Worm (Caenorhabditis elegans) whole organism, young adult: ENCODE data around the gene prdx-2.

Source experiments
- C17E4.6 ChIP-seq: fragments of 200-800 bp; sonication (Bioruptor generic); IDR thresholded peaks from 2 replicates; pipeline ENCODE4 v1.3.6; 2022; ENCODE audit warnings: missing genetic modification reagents, missing genetic modification characterization, missing compliant biosample characterization
- F22D6.2 ChIP-seq: sonication (generic microtip); optimal IDR thresholded peaks from 2 replicates; lab custom pipeline; 2016; ENCODE audit warnings: mild to moderate bottlenecking, missing genetic modification characterization, missing compliant biosample characterization
- F23B12.7 ChIP-seq: sonication (generic microtip); optimal IDR thresholded peaks from 2 replicates; lab custom pipeline; 2017; ENCODE audit warnings: missing genetic modification characterization, mild to moderate bottlenecking, missing compliant biosample characterization, antibody characterized with exemption, moderate library complexity; ENCODE audit not compliant: insufficient read depth
- F33H1.4 ChIP-seq: fragments of 200-800 bp; sonication (Bioruptor generic); IDR thresholded peaks from 2 replicates; pipeline ENCODE4 v1.3.6; 2022; ENCODE audit warnings: missing genetic modification reagents, missing genetic modification characterization, missing compliant biosample characterization
- F39B2.1 ChIP-seq: fragments of 200-800 bp; sonication (Bioruptor generic); IDR thresholded peaks from 2 replicates; pipeline ENCODE4 v1.3.6; 2022; ENCODE audit warnings: missing genetic modification reagents, missing genetic modification characterization, missing compliant biosample characterization
- F49E8.2 ChIP-seq: sonication (generic microtip); optimal IDR thresholded peaks from 3 replicates; lab custom pipeline; 2017; ENCODE audit warnings: missing genetic modification characterization, mild to moderate bottlenecking, missing compliant biosample characterization, antibody characterized with exemption, moderate library complexity; ENCODE audit not compliant: insufficient read depth
- F52B5.7 ChIP-seq: sonication (generic microtip); optimal IDR thresholded peaks from 2 replicates; lab custom pipeline; 2016; ENCODE audit warnings: mild to moderate bottlenecking, missing genetic modification characterization, missing compliant biosample characterization
- F55B11.4 ChIP-seq: sonication (generic microtip); optimal IDR thresholded peaks from 2 replicates; lab custom pipeline; 2016; ENCODE audit warnings: missing compliant biosample characterization, missing genetic modification characterization, borderline replicate concordance; ENCODE audit not compliant: insufficient read depth
- F57A8.1 ChIP-seq: fragments of 200-800 bp; sonication (Bioruptor generic); optimal IDR thresholded peaks from 2 replicates; lab custom pipeline; 2018; ENCODE audit warnings: mild to moderate bottlenecking, missing genetic modification characterization, moderate library complexity, missing compliant biosample characterization
- K12H6.12 ChIP-seq: fragments of 200-800 bp; sonication (Bioruptor generic); optimal IDR thresholded peaks from 2 replicates; lab custom pipeline; 2018; ENCODE audit warnings: mild to moderate bottlenecking, missing genetic modification characterization, missing compliant biosample characterization
- T26A5.8 ChIP-seq: sonication (generic microtip); optimal IDR thresholded peaks from 2 replicates; lab custom pipeline; 2016; ENCODE audit warnings: missing genetic modification characterization, missing compliant biosample characterization
- Y53F4B.3 ChIP-seq: fragments of 200-800 bp; sonication (Bioruptor generic); IDR thresholded peaks from 2 replicates; pipeline ENCODE4 v1.3.6; 2022; ENCODE audit warnings: missing genetic modification reagents, missing genetic modification characterization, missing compliant biosample characterization
- Y53G8AR.9 ChIP-seq: fragments of 200-800 bp; sonication (Bioruptor generic); conservative IDR thresholded peaks from 2 replicates; pipeline ENCODE4 v1.3.6; 2022; ENCODE audit warnings: missing genetic modification reagents, missing genetic modification characterization, missing compliant biosample characterization
- Y56A3A.18 ChIP-seq: fragments of 200-800 bp; sonication (Bioruptor generic); IDR thresholded peaks from 2 replicates; pipeline ENCODE4 v1.3.6; 2022; ENCODE audit warnings: missing genetic modification reagents, missing genetic modification characterization, missing compliant biosample characterization
- Y79H2A.3 ChIP-seq: fragments of 200-800 bp; sonication (Bioruptor generic); conservative IDR thresholded peaks from 2 replicates; pipeline ENCODE4 v1.3.6; 2022; ENCODE audit warnings: missing genetic modification reagents, missing genetic modification characterization, missing compliant biosample characterization
- ZK185.1 ChIP-seq: sonication (generic microtip); optimal IDR thresholded peaks from 2 replicates; lab custom pipeline; 2016; ENCODE audit warnings: mild to moderate bottlenecking, missing genetic modification characterization, missing compliant biosample characterization; ENCODE audit not compliant: poor library complexity, severe bottlenecking
- aptf-3 ChIP-seq: fragments of 200-800 bp; sonication (Bioruptor generic); IDR thresholded peaks from 2 replicates; pipeline ENCODE4 v1.3.6; 2022; ENCODE audit warnings: missing genetic modification characterization, missing compliant biosample characterization
- athp-1 ChIP-seq: sonication (generic microtip); optimal IDR thresholded peaks from 2 replicates; lab custom pipeline; 2017; ENCODE audit warnings: mild to moderate bottlenecking, missing genetic modification characterization, missing compliant biosample characterization
- attf-5 ChIP-seq: fragments of 200-800 bp; sonication (Bioruptor generic); optimal IDR thresholded peaks from 2 replicates; lab custom pipeline; 2018; ENCODE audit warnings: mild to moderate bottlenecking, missing genetic modification characterization, missing compliant biosample characterization
- attf-6 ChIP-seq: fragments of 200-800 bp; sonication (Bioruptor generic); IDR thresholded peaks from 2 replicates; pipeline ENCODE4 v1.3.6; 2022; ENCODE audit warnings: missing genetic modification reagents, missing genetic modification characterization, missing compliant biosample characterization
- ceh-58 ChIP-seq: fragments of 200-800 bp; sonication (Bioruptor generic); IDR thresholded peaks from 2 replicates; pipeline ENCODE4 v1.3.6; 2022; ENCODE audit warnings: missing genetic modification characterization, missing compliant biosample characterization
- dpff-1 ChIP-seq: sonication (generic microtip); optimal IDR thresholded peaks from 2 replicates; lab custom pipeline; 2017; ENCODE audit warnings: mild to moderate bottlenecking, missing genetic modification characterization, missing compliant biosample characterization
- egrh-3 ChIP-seq: fragments of 200-800 bp; sonication (Bioruptor generic); IDR thresholded peaks from 2 replicates; pipeline ENCODE4 v1.3.6; 2022; ENCODE audit warnings: missing genetic modification reagents, missing genetic modification characterization, missing compliant biosample characterization
- hrde-1 ChIP-seq: sonication (generic microtip); optimal IDR thresholded peaks from 2 replicates; lab custom pipeline; 2016; ENCODE audit warnings: missing genetic modification characterization, mild to moderate bottlenecking, missing compliant biosample characterization, moderate library complexity, missing genotype, missing genetic modification reagents, borderline replicate concordance
- hsf-1 ChIP-seq: fragments of 200-800 bp; sonication (Bioruptor generic); IDR thresholded peaks from 2 replicates; pipeline ENCODE4 v1.3.6; 2022; ENCODE audit warnings: missing genetic modification reagents, missing genetic modification characterization, missing compliant biosample characterization
- lin-35 ChIP-seq, 3 experiments: fragments of 150-350 bp in 2 of 3; sonication (generic microtip) in 1 of 3; optimal IDR thresholded peaks; 2 replicates each; lab custom pipeline; 2014 to 2018; ENCODE audit warnings: missing biosample characterization in 3 of 3, missing genetic modification characterization in 3 of 3, missing genetic modification reagents in 3 of 3
- madf-10 ChIP-seq: sonication (generic microtip); optimal IDR thresholded peaks from 2 replicates; lab custom pipeline; 2016; ENCODE audit warnings: mild to moderate bottlenecking, missing genetic modification characterization, missing compliant biosample characterization
- madf-6 ChIP-seq: fragments of 200-800 bp; sonication (Bioruptor generic); IDR thresholded peaks from 2 replicates; pipeline ENCODE4 v1.3.6; 2022; ENCODE audit warnings: missing genetic modification reagents, missing genetic modification characterization, missing compliant biosample characterization
- madf-8 ChIP-seq: fragments of 200-800 bp; sonication (Bioruptor generic); conservative IDR thresholded peaks from 2 replicates; pipeline ENCODE4 v1.3.6; 2022; ENCODE audit warnings: missing genetic modification reagents, missing genetic modification characterization, missing compliant biosample characterization
- mxl-1 ChIP-seq: sonication (generic microtip); optimal IDR thresholded peaks from 2 replicates; lab custom pipeline; 2016; ENCODE audit warnings: missing genetic modification characterization, missing compliant biosample characterization
- nfya-1 ChIP-seq: sonication (generic microtip); optimal IDR thresholded peaks from 2 replicates; lab custom pipeline; 2017; ENCODE audit warnings: antibody characterized with exemption, missing compliant biosample characterization, missing genetic modification characterization, borderline replicate concordance; ENCODE audit not compliant: insufficient read depth
- nfyb-1 ChIP-seq: fragments of 200-800 bp; sonication (Bioruptor generic); IDR thresholded peaks from 2 replicates; pipeline ENCODE4 v1.3.6; 2022; ENCODE audit warnings: missing genetic modification reagents, missing genetic modification characterization, missing compliant biosample characterization
- nhr-179 ChIP-seq: sonication (generic microtip); optimal IDR thresholded peaks from 2 replicates; lab custom pipeline; 2016; ENCODE audit warnings: mild to moderate bottlenecking, missing genetic modification characterization, missing compliant biosample characterization
- nhr-27 ChIP-seq: fragments of 200-800 bp; sonication (Bioruptor generic); optimal IDR thresholded peaks from 2 replicates; lab custom pipeline; 2018; ENCODE audit warnings: mild to moderate bottlenecking, missing genetic modification characterization, moderate library complexity, missing compliant biosample characterization
- rcor-1 ChIP-seq: fragments of 200-800 bp; sonication (Bioruptor generic); IDR thresholded peaks from 2 replicates; pipeline ENCODE4 v1.3.6; 2022; ENCODE audit warnings: missing genetic modification reagents, missing genetic modification characterization, missing compliant biosample characterization
- rpc-1 ChIP-seq, 2 experiments: fragments of 150-350 bp in 1 of 2; sonication (generic microtip) in 1 of 2; optimal IDR thresholded peaks; 2 replicates each; lab custom pipeline; 2014 to 2018; ENCODE audit warnings: missing biosample characterization in 1 of 2, missing genetic modification characterization in 1 of 2, missing genetic modification reagents in 1 of 2, missing genotype in 1 of 2
- snpc-1.1 ChIP-seq: sonication (generic microtip); optimal IDR thresholded peaks from 2 replicates; lab custom pipeline; 2017; ENCODE audit warnings: missing genetic modification characterization, mild to moderate bottlenecking, missing compliant biosample characterization, antibody characterized with exemption, moderate library complexity, missing genotype, missing genetic modification reagents; ENCODE audit not compliant: insufficient read depth
- somi-1 ChIP-seq: fragments of 200-800 bp; sonication (Bioruptor generic); optimal IDR thresholded peaks from 2 replicates; lab custom pipeline; 2018; ENCODE audit warnings: mild to moderate bottlenecking, missing genetic modification characterization, missing compliant biosample characterization
- tbx-9 ChIP-seq: sonication (generic microtip); optimal IDR thresholded peaks from 2 replicates; lab custom pipeline; 2016; ENCODE audit warnings: borderline replicate concordance, missing genetic modification characterization, inconsistent platforms, missing compliant biosample characterization
- tlf-1 ChIP-seq: fragments of 200-800 bp; sonication (Bioruptor generic); optimal IDR thresholded peaks from 2 replicates; lab custom pipeline; 2018; ENCODE audit warnings: mild to moderate bottlenecking, missing genetic modification characterization, missing compliant biosample characterization
- unc-62 ChIP-seq: fragments of 150-350 bp; optimal IDR thresholded peaks from 2 replicates; lab custom pipeline; 2014; ENCODE audit warnings: missing biosample characterization, missing genetic modification reagents, missing genetic modification characterization
- zim-3 ChIP-seq: sonication (generic microtip); optimal IDR thresholded peaks from 2 replicates; lab custom pipeline; 2017; ENCODE audit warnings: mild to moderate bottlenecking, missing genetic modification characterization, moderate library complexity, missing compliant biosample characterization
- ztf-18 ChIP-seq: sonication (generic microtip); optimal IDR thresholded peaks from 2 replicates; lab custom pipeline; 2016; ENCODE audit warnings: missing genotype, mild to moderate bottlenecking, missing genetic modification characterization, missing compliant biosample characterization
- ztf-26 ChIP-seq: sonication (generic microtip); optimal IDR thresholded peaks from 2 replicates; lab custom pipeline; 2017; ENCODE audit warnings: missing genetic modification characterization, missing compliant biosample characterization

prdx-2 gene

ce11 chrII:5370641-5371040 lies 7.4 kb upstream of the prdx-2 start, which contains the start of gene F09E5.12:
TSS of gene F09E5.12 (minus strand) at chrII:5370741.
- no peak for TF ChIP-seq Y53F4B.3 (GFP tag; lab: Robert Waterston, UW)
- TF ChIP-seq ZK185.1 (tag; lab: Kevin White, UChicago) = no peak
- no peak for TF ChIP-seq attf-5 (GFP tag; lab: Kevin White, UChicago)
- no peak for TF ChIP-seq F22D6.2 (tag; lab: Kevin White, UChicago)
- TF ChIP-seq C17E4.6 (GFP tag; lab: Robert Waterston, UW) = no peak
- TF ChIP-seq mxl-1 (tag; lab: Kevin White, UChicago) = no peak
- TF ChIP-seq madf-10 (tag; lab: Kevin White, UChicago) = no peak
- no peak for TF ChIP-seq F57A8.1 (GFP tag; lab: Kevin White, UChicago)
- TF ChIP-seq unc-62 = no peak
- no peak for TF ChIP-seq tbx-9 (tag; lab: Kevin White, UChicago)
- no peak for TF ChIP-seq F33H1.4 (GFP tag; lab: Robert Waterston, UW)
- TF ChIP-seq rcor-1 (GFP tag; lab: Robert Waterston, UW) = no peak
- no peak for TF ChIP-seq nfyb-1 (GFP tag; lab: Robert Waterston, UW)
- no peak for TF ChIP-seq athp-1 (tag; lab: Kevin White, UChicago)

- TF ChIP-seq Y53G8AR.9 (GFP tag; lab: Robert Waterston, UW) (peak; percentile 86), F55B11.4 (tag; lab: Kevin White, UChicago) (no peak), dpff-1 (tag; lab: Kevin White, UChicago) (no peak), Y56A3A.18 (GFP tag; lab: Robert Waterston, UW) (no peak), T26A5.8 (tag; lab: Kevin White, UChicago) (no peak), ZK185.1 (tag; lab: Kevin White, UChicago) (peak; percentile 84), nhr-27 (tag; lab: Kevin White, UChicago) (no peak), zim-3 (tag; lab: Kevin White, UChicago) (no peak), lin-35 (GFP tag; optimal IDR thresholded peaks at IDR 0.05; lab: Kevin White, UChicago) (peak in 2 of 3 experiments; percentile 72 to 91), ztf-18 (tag; lab: Kevin White, UChicago) (peak; percentile 96), F57A8.1 (GFP tag; lab: Kevin White, UChicago) (no peak), mxl-1 (tag; lab: Kevin White, UChicago) (no peak), madf-6 (GFP tag; lab: Robert Waterston, UW) (peak; percentile 82), F39B2.1 (GFP tag; lab: Robert Waterston, UW) (no peak), nhr-179 (tag; lab: Kevin White, UChicago) (no peak), aptf-3 (GFP tag; lab: Robert Waterston, UW) (no peak), Y79H2A.3 (GFP tag; lab: Robert Waterston, UW) (no peak), egrh-3 (GFP tag; lab: Robert Waterston, UW) (no peak), snpc-1.1 (tag; lab: Kevin White, UChicago) (peak; percentile 7), tlf-1 (GFP tag; lab: Kevin White, UChicago) (peak; percentile 40), rpc-1 (optimal IDR thresholded peaks at IDR 0.05; lab: Kevin White, UChicago) (no peak), rpc-1 (tag; optimal IDR thresholded peaks at IDR 0.05; lab: Kevin White, UChicago) (no peak), hrde-1 (tag; lab: Kevin White, UChicago) (no peak), ztf-26 (peak; percentile 58), ceh-58 (no peak), nfya-1 (tag; lab: Kevin White, UChicago) (no peak), K12H6.12 (peak; percentile 75), madf-8 (GFP tag; lab: Robert Waterston, UW) (no peak; the same call in 1 of the 2 replicates), F23B12.7 (peak; percentile 13), attf-6 (GFP tag; lab: Robert Waterston, UW) (no peak), F52B5.7 (tag; lab: Kevin White, UChicago) (no peak), somi-1 (peak; percentile 19), hsf-1 (no peak), F49E8.2 (tag; lab: Kevin White, UChicago) (no peak)
Observed at ce11 chrII:5373275-5374047, 4.5 kb upstream of the prdx-2 start, which contains the start of the genes agt-2 and F09E5.3. TSS of gene agt-2 (minus strand) at chrII:5373827. TSS of gene F09E5.3 (plus strand) at chrII:5373997.
